Fruit fly (Drosophila melanogaster) whole organism, embryonic: ENCODE data around the gene CG18545.

Experiments
- Adf1 ChIP-seq: fragments of 200-800 bp; sonication (Bioruptor generic); IDR thresholded peaks from 2 replicates; pipeline ENCODE4 v1.3.6; 2022; ENCODE audit warnings: missing biosample characterization, missing genetic modification characterization
- Awh ChIP-seq: fragments of 200-800 bp; sonication (Bioruptor generic); IDR thresholded peaks from 2 replicates; pipeline ENCODE4, ENCODE4 v1.3.6; 2022; ENCODE audit warnings: missing biosample characterization, missing genetic modification characterization
- BtbVII ChIP-seq: fragments of 200-800 bp; sonication (Bioruptor generic); optimal IDR thresholded peaks from 3 replicates; lab custom pipeline; 2017; ENCODE audit warnings: missing biosample characterization, mild to moderate bottlenecking, missing genetic modification characterization
- CG10462 ChIP-seq: fragments of 200-800 bp; sonication (Bioruptor generic); optimal IDR thresholded peaks from 2 replicates; lab custom pipeline; 2016; ENCODE audit warnings: missing biosample characterization, missing genetic modification characterization
- CG11696 ChIP-seq: fragments of 200-800 bp; sonication (Bioruptor generic); IDR thresholded peaks from 2 replicates; pipeline ENCODE4 v1.3.6; 2022; ENCODE audit warnings: missing biosample characterization, missing genetic modification characterization
- CG12071 ChIP-seq: fragments of 200-800 bp; sonication (Bioruptor generic); optimal IDR thresholded peaks from 3 replicates; lab custom pipeline; 2018; ENCODE audit warnings: missing biosample characterization, mild to moderate bottlenecking, missing genetic modification characterization
- CG14965 ChIP-seq: fragments of 200-800 bp; sonication (Bioruptor generic); optimal IDR thresholded peaks from 2 replicates; lab custom pipeline; 2016; ENCODE audit warnings: missing biosample characterization, missing genetic modification characterization, borderline replicate concordance
- CG15269 ChIP-seq: fragments of 200-800 bp; sonication (Bioruptor generic); optimal IDR thresholded peaks from 2 replicates; lab custom pipeline; 2018; ENCODE audit warnings: missing biosample characterization, mild to moderate bottlenecking, missing genetic modification characterization, moderate library complexity
- CG15601 ChIP-seq: fragments of 200-800 bp; sonication (Bioruptor generic); optimal IDR thresholded peaks from 3 replicates; lab custom pipeline; 2019; ENCODE audit warnings: missing biosample characterization, mild to moderate bottlenecking, missing genetic modification characterization, moderate library complexity
- CG15696 ChIP-seq: fragments of 200-800 bp; sonication (Bioruptor generic); optimal IDR thresholded peaks from 2 replicates; lab custom pipeline; 2019; ENCODE audit warnings: missing biosample characterization, mild to moderate bottlenecking, missing genetic modification characterization, moderate library complexity
- CG17186 ChIP-seq: fragments of 200-800 bp; sonication (Bioruptor generic); optimal IDR thresholded peaks from 3 replicates; lab custom pipeline; 2017; ENCODE audit warnings: missing biosample characterization, missing genetic modification reagents, missing genetic modification characterization
- CG2129 ChIP-seq: fragments of 200-800 bp; sonication (Bioruptor generic); IDR thresholded peaks from 2 replicates; pipeline ENCODE4 v1.3.6; 2022; ENCODE audit warnings: missing biosample characterization, missing genetic modification characterization; ENCODE audit not compliant: partially characterized antibody
- CG2875 ChIP-seq: fragments of 200-800 bp; sonication (Bioruptor generic); optimal IDR thresholded peaks from 2 replicates; lab custom pipeline; 2017; ENCODE audit warnings: missing biosample characterization, mild to moderate bottlenecking, missing genetic modification characterization, missing genetic modification reagents
- CG32767 ChIP-seq: fragments of 200-800 bp; sonication (Bioruptor generic); IDR thresholded peaks from 2 replicates; pipeline ENCODE4 v1.3.6; 2022; ENCODE audit warnings: missing biosample characterization, missing genetic modification characterization
- CG3281 ChIP-seq: fragments of 200-800 bp; sonication (Bioruptor generic); optimal IDR thresholded peaks from 3 replicates; lab custom pipeline; 2017; ENCODE audit warnings: missing biosample characterization, mild to moderate bottlenecking, missing genetic modification characterization
- CG3995 ChIP-seq: fragments of 200-800 bp; sonication (Bioruptor generic); optimal IDR thresholded peaks from 3 replicates; lab custom pipeline; 2016; ENCODE audit warnings: missing biosample characterization, missing genetic modification characterization
- CG4707 ChIP-seq: fragments of 200-800 bp; sonication (Bioruptor generic); optimal IDR thresholded peaks from 2 replicates; lab custom pipeline; 2018; ENCODE audit warnings: missing biosample characterization, mild to moderate bottlenecking, missing genetic modification characterization, moderate library complexity
- CG4820 ChIP-seq: fragments of 200-800 bp; sonication (Bioruptor generic); optimal IDR thresholded peaks from 3 replicates; lab custom pipeline; 2016; ENCODE audit warnings: missing biosample characterization, missing genetic modification characterization
- CG6689 ChIP-seq: fragments of 200-800 bp; sonication (Bioruptor generic); IDR thresholded peaks from 2 replicates; pipeline ENCODE4 v1.3.6; 2022; ENCODE audit warnings: missing biosample characterization, missing genetic modification characterization
- CG7745 ChIP-seq: fragments of 200-800 bp; sonication (Bioruptor generic); optimal IDR thresholded peaks from 2 replicates; lab custom pipeline; 2018; ENCODE audit warnings: missing biosample characterization, mild to moderate bottlenecking, missing genetic modification characterization, moderate library complexity
- CG7928 ChIP-seq: fragments of 200-800 bp; sonication (Bioruptor generic); optimal IDR thresholded peaks from 2 replicates; lab custom pipeline; 2017; ENCODE audit warnings: missing biosample characterization, mild to moderate bottlenecking, missing genetic modification characterization
- CG9932 ChIP-seq: fragments of 200-800 bp; sonication (Bioruptor generic); IDR thresholded peaks from 2 replicates; pipeline ENCODE4 v1.3.6; 2022; ENCODE audit warnings: missing biosample characterization, missing genetic modification characterization
- D19B ChIP-seq: fragments of 200-800 bp; sonication (Bioruptor generic); optimal IDR thresholded peaks from 2 replicates; lab custom pipeline; 2017; ENCODE audit warnings: missing biosample characterization, mild to moderate bottlenecking, missing genetic modification characterization
- HLHmδ ChIP-seq: fragments of 200-800 bp; sonication (Bioruptor generic); optimal IDR thresholded peaks from 2 replicates; lab custom pipeline; 2018; ENCODE audit warnings: missing biosample characterization, mild to moderate bottlenecking, missing genetic modification characterization, moderate library complexity
- Hr39 ChIP-seq: fragments of >200 bp; optimal IDR thresholded peaks from 2 replicates; lab custom pipeline; 2017
- Hsf ChIP-seq: fragments of 200-800 bp; sonication (Bioruptor generic); optimal IDR thresholded peaks from 3 replicates; lab custom pipeline; 2016; ENCODE audit warnings: missing biosample characterization, missing genetic modification characterization
- Mad ChIP-seq: fragments of 200-800 bp; sonication (Bioruptor generic); optimal IDR thresholded peaks from 2 replicates; lab custom pipeline; 2016; ENCODE audit warnings: missing biosample characterization, missing genetic modification characterization
- Rx ChIP-seq: fragments of 200-800 bp; sonication (Bioruptor generic); IDR thresholded peaks from 2 replicates; pipeline ENCODE4 v1.3.6; 2022; ENCODE audit warnings: missing biosample characterization, missing genetic modification characterization
- Ssrp ChIP-seq: fragments of 200-800 bp; sonication (Bioruptor generic); optimal IDR thresholded peaks from 2 replicates; lab custom pipeline; 2018; ENCODE audit warnings: missing biosample characterization, mild to moderate bottlenecking, missing genetic modification characterization, moderate library complexity
- chm ChIP-seq: fragments of 200-800 bp; sonication (Bioruptor generic); IDR thresholded peaks from 2 replicates; pipeline ENCODE4 v1.3.6; 2022; ENCODE audit warnings: missing biosample characterization, missing genetic modification characterization
- crc ChIP-seq: fragments of 200-800 bp; sonication (Bioruptor generic); optimal IDR thresholded peaks from 2 replicates; lab custom pipeline; 2016; ENCODE audit warnings: missing biosample characterization, missing genetic modification characterization
- dmrt99B ChIP-seq: fragments of 200-800 bp; sonication (Bioruptor generic); optimal IDR thresholded peaks from 2 replicates; lab custom pipeline; 2018; ENCODE audit warnings: missing biosample characterization, mild to moderate bottlenecking, missing genetic modification characterization, moderate library complexity
- en ChIP-seq: fragments of 200-800 bp; sonication (Bioruptor generic); optimal IDR thresholded peaks from 2 replicates; lab custom pipeline; 2016; ENCODE audit warnings: missing biosample characterization, missing genetic modification characterization
- eyg ChIP-seq: fragments of 200-800 bp; sonication (Bioruptor generic); optimal IDR thresholded peaks from 3 replicates; lab custom pipeline; 2016; ENCODE audit warnings: missing biosample characterization, missing genetic modification characterization
- gt ChIP-seq: fragments of 200-800 bp; sonication (Bioruptor generic); IDR thresholded peaks from 2 replicates; pipeline ENCODE4 v1.3.6; 2022; ENCODE audit warnings: missing biosample characterization, missing genetic modification characterization
- hkb ChIP-seq, 2 experiments: fragments of 200-800 bp in 1 of 2; fragments of >200 bp in 1 of 2; sonication (Bioruptor generic) in 1 of 2; IDR thresholded peaks in 1 of 2; optimal IDR thresholded peaks in 1 of 2; 2 replicates each; pipeline versions ENCODE4 v1.3.6 to Lab custom; 2017 to 2022; ENCODE audit warnings: missing biosample characterization in 1 of 2, missing genetic modification characterization in 1 of 2
- klu ChIP-seq: fragments of 200-800 bp; sonication (Bioruptor generic); IDR thresholded peaks from 2 replicates; pipeline ENCODE4 v1.3.6; 2022; ENCODE audit warnings: missing biosample characterization, missing genetic modification characterization
- lilli ChIP-seq: fragments of 200-800 bp; sonication (Bioruptor generic); optimal IDR thresholded peaks from 3 replicates; lab custom pipeline; 2016; ENCODE audit warnings: missing biosample characterization, missing genetic modification characterization
- nerfin-2 ChIP-seq: fragments of 200-800 bp; sonication (Bioruptor generic); IDR thresholded peaks from 2 replicates; pipeline ENCODE4 v1.3.6; 2022; ENCODE audit warnings: missing biosample characterization, missing genetic modification characterization; ENCODE audit not compliant: partially characterized antibody
- pb ChIP-seq: fragments of 200-800 bp; sonication (Bioruptor generic); optimal IDR thresholded peaks from 3 replicates; lab custom pipeline; 2016; ENCODE audit warnings: missing biosample characterization, missing genetic modification characterization
- peb ChIP-seq: fragments of 200-800 bp; sonication (Bioruptor generic); IDR thresholded peaks from 2 replicates; pipeline ENCODE4 v1.3.6; 2022; ENCODE audit warnings: missing biosample characterization, missing genetic modification characterization
- pita ChIP-seq: fragments of 200-800 bp; sonication (Bioruptor generic); optimal IDR thresholded peaks from 2 replicates; lab custom pipeline; 2017; ENCODE audit warnings: missing biosample characterization, mild to moderate bottlenecking, missing genetic modification characterization
- pnt ChIP-seq: fragments of 200-800 bp; sonication (Bioruptor generic); optimal IDR thresholded peaks from 3 replicates; lab custom pipeline; 2016; ENCODE audit warnings: missing biosample characterization, missing genetic modification characterization
- pum ChIP-seq: fragments of 200-800 bp; sonication (Bioruptor generic); optimal IDR thresholded peaks from 2 replicates; lab custom pipeline; 2016; ENCODE audit warnings: missing biosample characterization, missing genetic modification characterization
- rib ChIP-seq: fragments of 200-800 bp; sonication (Bioruptor generic); IDR thresholded peaks from 2 replicates; pipeline ENCODE4 v1.3.6; 2022; ENCODE audit warnings: missing biosample characterization, missing genetic modification characterization
- seq ChIP-seq: fragments of 200-800 bp; sonication (Bioruptor generic); IDR thresholded peaks from 2 replicates; pipeline ENCODE4 v1.3.6; 2022; ENCODE audit warnings: missing biosample characterization, missing genetic modification characterization
- sisA ChIP-seq: fragments of 200-800 bp; sonication (Bioruptor generic); IDR thresholded peaks from 2 replicates; pipeline ENCODE4 v1.3.6; 2022; ENCODE audit warnings: missing biosample characterization, missing genetic modification characterization
- sug ChIP-seq: fragments of 200-800 bp; optimal IDR thresholded peaks from 2 replicates; lab custom pipeline; 2019; ENCODE audit warnings: missing biosample characterization, mild to moderate bottlenecking, missing genetic modification characterization, moderate library complexity
- tap ChIP-seq: fragments of 200-800 bp; optimal IDR thresholded peaks from 3 replicates; lab custom pipeline; 2019; ENCODE audit warnings: missing biosample characterization, mild to moderate bottlenecking, missing genetic modification characterization, moderate library complexity
- vvl ChIP-seq: fragments of 200-800 bp; sonication (Bioruptor generic); IDR thresholded peaks from 2 replicates; pipeline ENCODE4 v1.3.6; 2022; ENCODE audit warnings: missing biosample characterization, missing genetic modification characterization
- zen2 ChIP-seq: fragments of 200-800 bp; sonication (Bioruptor generic); IDR thresholded peaks from 3 replicates; pipeline ENCODE4 v1.3.6; 2022; ENCODE audit warnings: missing biosample characterization, missing genetic modification characterization; ENCODE audit not compliant: partially characterized antibody

Gene CG18545

DNA sequence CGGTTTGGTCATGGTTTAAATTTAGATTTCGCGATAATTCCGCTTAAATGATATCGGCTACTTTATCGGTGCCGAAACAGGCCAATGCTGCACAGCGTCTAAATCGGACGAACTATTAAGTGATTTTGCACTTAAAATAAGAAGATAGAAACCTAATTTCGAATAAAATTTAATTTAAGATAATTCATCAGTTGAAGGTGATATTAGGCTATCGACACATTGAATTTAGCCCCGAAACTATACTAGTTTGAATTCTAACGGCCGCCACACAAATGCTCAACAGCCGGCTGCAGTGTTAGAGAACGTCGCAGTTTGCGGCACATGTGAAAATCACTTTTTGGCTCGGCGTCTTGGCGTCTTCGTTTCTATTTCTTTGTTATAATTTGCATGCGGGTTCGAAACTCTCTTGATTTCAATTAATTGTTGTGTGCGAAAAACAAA is 7.9 kb upstream of the CG18545 start, which contains the start of gene sle (continued):
- TF ChIP-seq CG2875 (GFP tag; lab: Kevin White, UChicago) (no peak), en (GFP tag; lab: Kevin White, UChicago) (no peak), CG7745 (no peak), nerfin-2 (no peak), Hr39 (lab: Kevin White, UChicago) (no peak), HLHmδ (GFP tag; lab: Kevin White, UChicago) (no peak), Mad (GFP tag; lab: Kevin White, UChicago) (peak; percentile 67), sug (tag; lab: Kevin White, UChicago) (peak; percentile 62), CG32767 (GFP tag; lab: Robert Waterston, UW) (no peak), pb (GFP tag; lab: Kevin White, UChicago) (peak; percentile 38), CG11696 (GFP tag; lab: Robert Waterston, UW) (no peak), zen2 (no peak), dmrt99B (no peak), CG3995 (peak; percentile 93), chm (GFP tag; lab: Robert Waterston, UW) (no peak), hkb (optimal IDR thresholded peaks at IDR 0.05; lab: Kevin White, UChicago) (peak; percentile 30), hkb (GFP tag; IDR thresholded peaks at IDR 0.05; lab: Robert Waterston, UW) (peak; percentile 51; the same call in 1 of the 2 replicates), CG6689 (GFP tag; lab: Robert Waterston, UW) (no peak), CG2129 (GFP tag; lab: Robert Waterston, UW) (no peak), pum (peak; percentile 59), sisA (GFP tag; lab: Robert Waterston, UW) (no peak), CG4707 (GFP tag; lab: Kevin White, UChicago) (no peak), pnt (GFP tag; lab: Kevin White, UChicago) (no peak), CG15601 (no peak), gt (GFP tag; lab: Robert Waterston, UW) (no peak), vvl (GFP tag; lab: Robert Waterston, UW) (peak; percentile 31; the same call in 1 of the 2 replicates), rib (0 out of 2 replicates have a peak, but pooled peaks have one; percentile 39), Adf1 (GFP tag; lab: Robert Waterston, UW) (peak; percentile 38; the same call in 1 of the 2 replicates), tap (tag; lab: Kevin White, UChicago) (no peak), CG4820 (GFP tag; lab: Kevin White, UChicago) (peak; percentile 48), CG17186 (GFP tag; lab: Kevin White, UChicago) (peak; percentile 89), D19B (GFP tag; lab: Kevin White, UChicago) (no peak), lilli (GFP tag; lab: Kevin White, UChicago) (peak; percentile 79), klu (no peak), CG15269 (no peak), CG15696 (tag; lab: Kevin White, UChicago) (no peak), peb (GFP tag; lab: Robert Waterston, UW) (peak; percentile 46; the same call in 1 of the 2 replicates), eyg (peak; percentile 48), CG12071 (GFP tag; lab: Kevin White, UChicago) (no peak), Ssrp (tag; lab: Kevin White, UChicago) (no peak), CG3281 (GFP tag; lab: Kevin White, UChicago) (peak; percentile 58), Hsf (peak; percentile 62), Awh (GFP tag; lab: Robert Waterston, UW) (no peak), CG7928 (GFP tag; lab: Kevin White, UChicago) (peak; percentile 54), BtbVII (GFP tag; lab: Kevin White, UChicago) (peak; percentile 27), pita (GFP tag; lab: Kevin White, UChicago) (no peak), Rx (no peak), CG14965 (GFP tag; lab: Kevin White, UChicago) (no peak), seq (GFP tag; lab: Robert Waterston, UW) (no peak), CG9932 (GFP tag; lab: Robert Waterston, UW) (peak; percentile 61), crc (GFP tag; lab: Kevin White, UChicago) (no peak), CG10462 (GFP tag; lab: Kevin White, UChicago) (peak; percentile 27)
